Worm (Caenorhabditis elegans) whole organism, L2 larva: Measurements from ENCODE around the gene erp-44.3.

Experiments
- C34F6.9 ChIP-seq: fragments of 150-350 bp; optimal IDR thresholded peaks from 2 replicates; lab custom pipeline; 2014; ENCODE audit warnings: missing biosample characterization, missing genetic modification characterization
- F13H6.1 ChIP-seq: sonication (generic microtip); optimal IDR thresholded peaks from 2 replicates; lab custom pipeline; 2016; ENCODE audit warnings: missing genetic modification characterization, missing compliant biosample characterization
- R02D3.7 ChIP-seq: fragments of 150-350 bp; optimal IDR thresholded peaks from 2 replicates; lab custom pipeline; 2014; ENCODE audit warnings: missing biosample characterization, missing genetic modification characterization
- Y55F3AM.14 ChIP-seq: fragments of 200-800 bp; sonication (Bioruptor generic); optimal IDR thresholded peaks from 2 replicates; lab custom pipeline; 2018; ENCODE audit warnings: mild to moderate bottlenecking, missing genetic modification characterization, missing compliant biosample characterization
- ZK546.5 ChIP-seq: sonication (generic microtip); optimal IDR thresholded peaks from 2 replicates; lab custom pipeline; 2017; ENCODE audit warnings: missing biosample characterization, missing genetic modification characterization
- alr-1 ChIP-seq: fragments of 150-350 bp; optimal IDR thresholded peaks from 2 replicates; lab custom pipeline; 2014; ENCODE audit warnings: missing biosample characterization, missing genetic modification characterization
- aly-2 ChIP-seq: fragments of 150-350 bp; optimal IDR thresholded peaks from 2 replicates; lab custom pipeline; 2014; ENCODE audit warnings: missing biosample characterization, missing genetic modification characterization
- ama-1 ChIP-seq: fragments of 150-350 bp; optimal IDR thresholded peaks from 2 replicates; lab custom pipeline; 2018; ENCODE audit warnings: inconsistent platforms
- blmp-1 ChIP-seq: sonication (generic microtip); optimal IDR thresholded peaks from 2 replicates; lab custom pipeline; 2017; ENCODE audit warnings: missing genetic modification characterization, mild to moderate bottlenecking, missing compliant biosample characterization, antibody characterized with exemption, moderate library complexity; ENCODE audit not compliant: insufficient read depth
- ceh-82 ChIP-seq: fragments of 150-350 bp; optimal IDR thresholded peaks from 2 replicates; lab custom pipeline; 2014; ENCODE audit warnings: missing biosample characterization, missing genetic modification characterization
- crh-2 ChIP-seq: sonication (generic microtip); optimal IDR thresholded peaks from 2 replicates; lab custom pipeline; 2017; ENCODE audit warnings: missing biosample characterization, missing genetic modification characterization
- dmd-4 ChIP-seq: sonication (generic microtip); optimal IDR thresholded peaks from 2 replicates; lab custom pipeline; 2017; ENCODE audit warnings: missing biosample characterization, missing genetic modification characterization
- egl-27 ChIP-seq: sonication (generic microtip); optimal IDR thresholded peaks from 3 replicates; lab custom pipeline; 2017; ENCODE audit warnings: missing biosample characterization, missing genetic modification reagents, missing genetic modification characterization
- elt-1 ChIP-seq: fragments of 150-350 bp; optimal IDR thresholded peaks from 2 replicates; lab custom pipeline; 2014; ENCODE audit warnings: missing biosample characterization, missing genetic modification characterization
- elt-3 ChIP-seq: sonication (generic microtip); optimal IDR thresholded peaks from 2 replicates; lab custom pipeline; 2017; ENCODE audit warnings: missing biosample characterization, missing genetic modification characterization
- fos-1 ChIP-seq: fragments of 150-350 bp; optimal IDR thresholded peaks from 2 replicates; lab custom pipeline; 2014; ENCODE audit warnings: missing biosample characterization, missing genetic modification characterization
- gmeb-1 ChIP-seq: fragments of 150-350 bp; optimal IDR thresholded peaks from 2 replicates; lab custom pipeline; 2014; ENCODE audit warnings: missing biosample characterization, missing genetic modification characterization
- lin-11 ChIP-seq: fragments of 150-350 bp; sonication (generic microtip); optimal IDR thresholded peaks from 2 replicates; lab custom pipeline; 2014; ENCODE audit warnings: missing biosample characterization, missing genetic modification characterization, inconsistent platforms, mixed read lengths
- lin-13 ChIP-seq: fragments of 150-350 bp; optimal IDR thresholded peaks from 2 replicates; lab custom pipeline; 2014; ENCODE audit warnings: missing biosample characterization, missing genetic modification reagents, missing genetic modification characterization
- lin-39 ChIP-seq: fragments of 150-350 bp; optimal IDR thresholded peaks from 2 replicates; lab custom pipeline; 2014; ENCODE audit warnings: missing biosample characterization, missing genetic modification reagents, missing genetic modification characterization
- lsy-2 ChIP-seq, 2 experiments: fragments of 150-350 bp in 1 of 2; sonication (generic microtip) in 1 of 2; optimal IDR thresholded peaks; 2 replicates each; lab custom pipeline; 2014 to 2017; ENCODE audit warnings: missing biosample characterization in 2 of 2, missing genetic modification characterization in 2 of 2
- mbf-1 ChIP-seq: sonication (generic microtip); optimal IDR thresholded peaks from 2 replicates; lab custom pipeline; 2017; ENCODE audit warnings: missing biosample characterization, missing genetic modification characterization
- mdl-1 ChIP-seq, 2 experiments: fragments of 150-350 bp in 1 of 2; sonication (generic microtip) in 1 of 2; optimal IDR thresholded peaks; 2 replicates each; lab custom pipeline; 2017; ENCODE audit warnings: missing biosample characterization in 2 of 2, missing genetic modification characterization in 2 of 2
- nhr-10 ChIP-seq: sonication (generic microtip); optimal IDR thresholded peaks from 2 replicates; lab custom pipeline; 2017; ENCODE audit warnings: missing biosample characterization, missing genetic modification characterization
- nhr-11 ChIP-seq: fragments of 150-350 bp; optimal IDR thresholded peaks from 2 replicates; lab custom pipeline; 2014; ENCODE audit warnings: missing biosample characterization, missing genetic modification characterization
- nhr-12 ChIP-seq: fragments of 150-350 bp; optimal IDR thresholded peaks from 2 replicates; lab custom pipeline; 2014; ENCODE audit warnings: missing biosample characterization, missing genetic modification characterization
- nhr-129 ChIP-seq: fragments of 150-350 bp; optimal IDR thresholded peaks from 2 replicates; lab custom pipeline; 2014; ENCODE audit warnings: missing biosample characterization, missing genetic modification characterization
- nhr-21 ChIP-seq: fragments of 150-350 bp; optimal IDR thresholded peaks from 2 replicates; lab custom pipeline; 2014; ENCODE audit warnings: missing biosample characterization, missing genetic modification characterization
- nhr-23 ChIP-seq: fragments of 150-350 bp; optimal IDR thresholded peaks from 2 replicates; lab custom pipeline; 2014; ENCODE audit warnings: missing biosample characterization, missing genetic modification reagents, missing genetic modification characterization
- nhr-237 ChIP-seq: fragments of 150-350 bp; optimal IDR thresholded peaks from 2 replicates; lab custom pipeline; 2014; ENCODE audit warnings: missing biosample characterization, missing genetic modification characterization
- nhr-25 ChIP-seq: fragments of 150-350 bp; sonication (generic microtip); optimal IDR thresholded peaks from 3 replicates; lab custom pipeline; 2014; ENCODE audit warnings: missing biosample characterization, missing genetic modification characterization
- nhr-6 ChIP-seq: fragments of 150-350 bp; optimal IDR thresholded peaks from 2 replicates; lab custom pipeline; 2014; ENCODE audit warnings: missing biosample characterization, missing genetic modification characterization
- nhr-77 ChIP-seq: fragments of 150-350 bp; optimal IDR thresholded peaks from 2 replicates; lab custom pipeline; 2014; ENCODE audit warnings: missing biosample characterization, missing genetic modification characterization
- peb-1 ChIP-seq: fragments of 150-350 bp; optimal IDR thresholded peaks from 2 replicates; lab custom pipeline; 2014; ENCODE audit warnings: missing biosample characterization, missing genetic modification characterization
- sem-4 ChIP-seq: fragments of 150-350 bp; optimal IDR thresholded peaks from 2 replicates; lab custom pipeline; 2014; ENCODE audit warnings: missing biosample characterization, missing genetic modification reagents, missing genetic modification characterization
- skn-1 ChIP-seq: sonication (generic microtip); optimal IDR thresholded peaks from 2 replicates; lab custom pipeline; 2017; ENCODE audit warnings: missing biosample characterization, missing genetic modification characterization
- sma-3 ChIP-seq: sonication (generic microtip); optimal IDR thresholded peaks from 2 replicates; lab custom pipeline; 2016; ENCODE audit warnings: missing genetic modification reagents, missing genetic modification characterization, missing compliant biosample characterization
- sma-9 ChIP-seq, 2 experiments: fragments of 150-350 bp in 1 of 2; sonication (generic microtip) in 1 of 2; optimal IDR thresholded peaks; 2 replicates each; lab custom pipeline; 2014 to 2016; ENCODE audit warnings: missing genetic modification characterization in 2 of 2, mild to moderate bottlenecking in 1 of 2, missing biosample characterization in 1 of 2, missing compliant biosample characterization in 1 of 2, missing genetic modification reagents in 1 of 2, moderate library complexity in 1 of 2
- snpc-4 ChIP-seq: fragments of 150-350 bp; optimal IDR thresholded peaks from 2 replicates; lab custom pipeline; 2014; ENCODE audit warnings: missing biosample characterization, missing genetic modification characterization
- unc-39 ChIP-seq: fragments of 150-350 bp; optimal IDR thresholded peaks from 2 replicates; lab custom pipeline; 2014; ENCODE audit warnings: missing biosample characterization, missing genetic modification characterization
- unc-55 ChIP-seq: fragments of 150-350 bp; sonication (generic microtip); optimal IDR thresholded peaks from 3 replicates; lab custom pipeline; 2014; ENCODE audit warnings: missing biosample characterization, missing genetic modification reagents, missing genetic modification characterization
- unc-62 ChIP-seq: fragments of 150-350 bp; optimal IDR thresholded peaks from 2 replicates; lab custom pipeline; 2014; ENCODE audit warnings: missing biosample characterization, missing genetic modification reagents, missing genetic modification characterization
- zag-1 ChIP-seq: fragments of 150-350 bp; optimal IDR thresholded peaks from 2 replicates; lab custom pipeline; 2014; ENCODE audit warnings: missing biosample characterization, missing genetic modification characterization
- ztf-1 ChIP-seq: fragments of 200-800 bp; sonication (Bioruptor generic); conservative IDR thresholded peaks from 2 replicates; pipeline ENCODE4 v1.3.6; 2022; ENCODE audit warnings: missing genetic modification characterization, missing compliant biosample characterization
- ztf-11 ChIP-seq: sonication (generic microtip); optimal IDR thresholded peaks from 2 replicates; lab custom pipeline; 2017; ENCODE audit warnings: missing biosample characterization, missing genetic modification characterization
- ztf-4 ChIP-seq: fragments of 150-350 bp; optimal IDR thresholded peaks from 2 replicates; lab custom pipeline; 2014; ENCODE audit warnings: missing biosample characterization, missing genetic modification characterization

The erp-44.3 gene

ce11 chrIV:8144341-8144740 lies 21.9 kb downstream of the erp-44.3 start:
- TF ChIP-seq nhr-25 (no peak), ZK546.5 (tag; lab: Kevin White, UChicago) (no peak), unc-55 (GFP tag; lab: Kevin White, UChicago) (peak; percentile 66), aly-2 (tag; lab: Kevin White, UChicago) (no peak), nhr-77 (no peak), lsy-2 (tag; optimal IDR thresholded peaks at IDR 0.05; lab: Kevin White, UChicago) (no peak), elt-1 (no peak), egl-27 (tag; lab: Kevin White, UChicago) (no peak)

DNA sequence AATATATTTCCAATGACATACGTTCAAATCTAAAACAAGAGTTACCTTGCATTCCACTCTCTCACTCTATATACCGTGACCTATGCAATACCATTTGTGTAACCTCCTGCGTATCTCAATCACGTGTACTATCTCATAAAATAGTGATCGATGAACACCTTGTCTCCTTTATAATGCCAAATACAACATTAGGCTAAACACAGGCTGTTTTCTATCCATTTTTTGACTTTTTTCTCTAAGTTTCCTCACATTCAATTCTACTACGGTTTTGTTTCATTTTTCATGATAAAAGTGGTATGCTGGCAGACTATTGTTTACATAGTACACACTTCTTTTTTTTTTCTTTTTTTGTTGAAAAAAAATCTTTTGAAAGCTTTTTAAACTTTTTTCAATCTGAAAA lies 23.8 kb downstream of the erp-44.3 start:
- TF ChIP-seq nhr-25 (peak; percentile 86), alr-1 (tag; lab: Kevin White, UChicago) (no peak), fos-1 (peak; percentile 19), unc-62 (no peak), nhr-23 (no peak), skn-1 (tag; lab: Kevin White, UChicago) (no peak), Y55F3AM.14 (no peak), ztf-11 (tag; lab: Kevin White, UChicago) (no peak), lsy-2 (tag; optimal IDR thresholded peaks at IDR 0.05; lab: Kevin White, UChicago) (peak in 1 of 2 experiments; percentile 11), unc-39 (tag; lab: Kevin White, UChicago) (no peak), R02D3.7 (tag; lab: Kevin White, UChicago) (no peak), gmeb-1 (tag; lab: Kevin White, UChicago) (peak; percentile 29), F13H6.1 (tag; lab: Kevin White, UChicago) (peak; percentile 28), ceh-82 (tag; lab: Kevin White, UChicago) (no peak), aly-2 (tag; lab: Kevin White, UChicago) (no peak), elt-3 (tag; lab: Kevin White, UChicago) (no peak), nhr-11 (tag; lab: Kevin White, UChicago) (no peak), nhr-12 (tag; lab: Kevin White, UChicago) (no peak), ztf-4 (tag; lab: Kevin White, UChicago) (no peak), nhr-21 (peak; percentile 31), nhr-6 (no peak), unc-55 (GFP tag; lab: Kevin White, UChicago) (no peak), lin-11 (tag; lab: Kevin White, UChicago) (no peak), blmp-1 (tag; lab: Kevin White, UChicago) (no peak), sma-9 (GFP tag; optimal IDR thresholded peaks at IDR 0.05; lab: Kevin White, UChicago) (peak; percentile 47), sma-9 (tag; optimal IDR thresholded peaks at IDR 0.05; lab: Kevin White, UChicago) (no peak), nhr-10 (tag; lab: Kevin White, UChicago) (no peak), lin-39 (tag; lab: Kevin White, UChicago) (no peak), crh-2 (tag; lab: Kevin White, UChicago) (peak; percentile 53), sem-4 (tag; lab: Kevin White, UChicago) (no peak), zag-1 (tag; lab: Kevin White, UChicago) (no peak), ama-1 (lab: Kevin White, UChicago) (no peak), ztf-1 (GFP tag; lab: Robert Waterston, UW) (no peak), sma-3 (no peak), peb-1 (tag; lab: Kevin White, UChicago) (no peak), ZK546.5 (tag; lab: Kevin White, UChicago) (no peak), mbf-1 (tag; lab: Kevin White, UChicago) (no peak), mdl-1 (tag; optimal IDR thresholded peaks at IDR 0.05; lab: Kevin White, UChicago) (peak; percentile 60 to 69), nhr-129 (tag; lab: Kevin White, UChicago) (peak; percentile 42), C34F6.9 (peak; percentile 44), nhr-237 (no peak), nhr-77 (no peak), snpc-4 (tag; lab: Kevin White, UChicago) (no peak), elt-1 (no peak), lin-13 (no peak), dmd-4 (tag; lab: Kevin White, UChicago) (no peak)
